Worm (Caenorhabditis elegans) whole organism, midembryonic: ENCODE results near the gene Y45F10B.3.

Experiments
- T22C8.4 ChIP-seq: fragments of 200-800 bp; sonication (Bioruptor generic); IDR thresholded peaks from 2 replicates; pipeline ENCODE4 v1.3.6; 2022; ENCODE audit warnings: missing genetic modification characterization, missing compliant biosample characterization
- cog-1 ChIP-seq: sonication (generic microtip); optimal IDR thresholded peaks from 2 replicates; lab custom pipeline; 2016; ENCODE audit warnings: missing genetic modification characterization, missing compliant biosample characterization
- flt-1 ChIP-seq: fragments of 200-800 bp; sonication (Bioruptor generic); IDR thresholded peaks from 2 replicates; pipeline ENCODE4 v1.3.6; 2022; ENCODE audit warnings: missing genetic modification characterization, missing compliant biosample characterization
- klf-2 ChIP-seq: fragments of 200-800 bp; sonication (Bioruptor generic); conservative IDR thresholded peaks from 2 replicates; pipeline ENCODE4 v1.3.6; 2022; ENCODE audit warnings: missing genetic modification reagents, missing genetic modification characterization, missing compliant biosample characterization
- med-1 ChIP-seq: sonication (generic microtip); optimal IDR thresholded peaks from 2 replicates; lab custom pipeline; 2017; ENCODE audit warnings: missing genetic modification characterization, mild to moderate bottlenecking, missing compliant biosample characterization, antibody characterized with exemption, missing genetic modification reagents; ENCODE audit not compliant: insufficient read depth
- ref-1 ChIP-seq: fragments of 200-800 bp; sonication (Bioruptor generic); conservative IDR thresholded peaks from 2 replicates; pipeline ENCODE4 v1.3.6; 2022; ENCODE audit warnings: missing genetic modification reagents, missing genetic modification characterization, missing compliant biosample characterization
- tab-1 ChIP-seq: fragments of 200-800 bp; sonication (Bioruptor generic); IDR thresholded peaks from 2 replicates; pipeline ENCODE4 v1.3.6; 2022; ENCODE audit warnings: missing genetic modification characterization, missing compliant biosample characterization
- ztf-23 ChIP-seq: fragments of 200-800 bp; sonication (Bioruptor generic); IDR thresholded peaks from 2 replicates; pipeline ENCODE4 v1.3.6; 2022; ENCODE audit warnings: missing genetic modification reagents, missing genetic modification characterization, missing compliant biosample characterization
- ztf-29 ChIP-seq: fragments of 200-800 bp; sonication (Bioruptor generic); IDR thresholded peaks from 2 replicates; pipeline ENCODE4 v1.3.6; 2022; ENCODE audit warnings: missing genetic modification reagents, missing genetic modification characterization, missing compliant biosample characterization

Y45F10B.3 gene

ce11 chrIV:13601973-13602669 lies 8.7 kb downstream of the Y45F10B.3 start, which contains the start of gene Y45F10B.59:
TSS of gene Y45F10B.59 (plus strand) at chrIV:13602619.
- no peak for TF ChIP-seq flt-1 (GFP tag; lab: Robert Waterston, UW)

- TF ChIP-seq med-1 (GFP tag; lab: Kevin White, UChicago): no peak
- TF ChIP-seq cog-1: no peak
- TF ChIP-seq ztf-23 (GFP tag; lab: Robert Waterston, UW): no peak
- no peak for TF ChIP-seq ztf-29
- TF ChIP-seq tab-1 (GFP tag; lab: Robert Waterston, UW): no peak
- TF ChIP-seq flt-1 (GFP tag; lab: Robert Waterston, UW): no peak
- TF ChIP-seq ref-1 (GFP tag; lab: Robert Waterston, UW): no peak
- no peak for TF ChIP-seq T22C8.4 (GFP tag; lab: Robert Waterston, UW)
- no peak for TF ChIP-seq klf-2 (GFP tag; lab: Robert Waterston, UW)
Measured at ce11 chrIV:13609755-13610154, 16.3 kb downstream of the Y45F10B.3 start, which contains the start of gene C08F11.13. TSS of gene C08F11.13 (minus strand) at chrIV:13609892.

- TF ChIP-seq med-1 (GFP tag; lab: Kevin White, UChicago) (no peak), tab-1 (GFP tag; lab: Robert Waterston, UW) (no peak), flt-1 (GFP tag; lab: Robert Waterston, UW) (no peak), ref-1 (GFP tag; lab: Robert Waterston, UW) (no peak), ztf-23 (GFP tag; lab: Robert Waterston, UW) (no peak), klf-2 (GFP tag; lab: Robert Waterston, UW) (no peak), T22C8.4 (GFP tag; lab: Robert Waterston, UW) (no peak), cog-1 (no peak)
Measured at ce11 chrIV:13619203-13619602, 25.8 kb downstream of the Y45F10B.3 start, which contains the start of gene C08F11.3. TSS of gene C08F11.3 (plus strand) at chrIV:13619503.

ce11 chrIV:13623533-13623932 lies 30.1 kb downstream of the Y45F10B.3 start, which contains the start of gene C08F11.1:
TSS of gene C08F11.1 (plus strand) at chrIV:13623833.
- no peak for TF ChIP-seq T22C8.4 (GFP tag; lab: Robert Waterston, UW)
- no peak for TF ChIP-seq ztf-23 (GFP tag; lab: Robert Waterston, UW)
- TF ChIP-seq flt-1 (GFP tag; lab: Robert Waterston, UW): no peak

ce11 chrIV:13626469-13626868 lies 33.0 kb downstream of the Y45F10B.3 start, which contains the start of gene sru-21:
TSS of gene sru-21 (plus strand) at chrIV:13626769.
- TF ChIP-seq ref-1 (GFP tag; lab: Robert Waterston, UW) (no peak), tab-1 (GFP tag; lab: Robert Waterston, UW) (no peak), flt-1 (GFP tag; lab: Robert Waterston, UW) (no peak), klf-2 (GFP tag; lab: Robert Waterston, UW) (no peak), med-1 (GFP tag; lab: Kevin White, UChicago) (no peak), T22C8.4 (GFP tag; lab: Robert Waterston, UW) (no peak), ztf-29 (no peak), ztf-23 (GFP tag; lab: Robert Waterston, UW) (no peak)

ce11 chrIV:13632613-13633012 lies 39.2 kb downstream of the Y45F10B.3 start:
- TF ChIP-seq cog-1 (no peak), ref-1 (GFP tag; lab: Robert Waterston, UW) (no peak), T22C8.4 (GFP tag; lab: Robert Waterston, UW) (no peak), flt-1 (GFP tag; lab: Robert Waterston, UW) (no peak), ztf-29 (no peak), tab-1 (GFP tag; lab: Robert Waterston, UW) (no peak), med-1 (GFP tag; lab: Kevin White, UChicago) (no peak), klf-2 (GFP tag; lab: Robert Waterston, UW) (no peak), ztf-23 (GFP tag; lab: Robert Waterston, UW) (no peak)

ce11 chrIV:13633165-13633564 lies 39.7 kb downstream of the Y45F10B.3 start, which contains the start of gene fbxa-98:
TSS of gene fbxa-98 (plus strand) at chrIV:13633407.
- TF ChIP-seq klf-2 (GFP tag; lab: Robert Waterston, UW): no peak
- TF ChIP-seq ztf-23 (GFP tag; lab: Robert Waterston, UW): no peak
- TF ChIP-seq cog-1: no peak
- TF ChIP-seq T22C8.4 (GFP tag; lab: Robert Waterston, UW): no peak
- no peak for TF ChIP-seq ref-1 (GFP tag; lab: Robert Waterston, UW)
- no peak for TF ChIP-seq med-1 (GFP tag; lab: Kevin White, UChicago)
- no peak for TF ChIP-seq flt-1 (GFP tag; lab: Robert Waterston, UW)
- no peak for TF ChIP-seq tab-1 (GFP tag; lab: Robert Waterston, UW)

ce11 chrIV:13636975-13637374 lies 43.5 kb downstream of the Y45F10B.3 start, which contains the start of gene C08F11.7:
TSS of gene C08F11.7 (plus strand) at chrIV:13637275.
- no peak for TF ChIP-seq ref-1 (GFP tag; lab: Robert Waterston, UW)
- no peak for TF ChIP-seq ztf-23 (GFP tag; lab: Robert Waterston, UW)
- TF ChIP-seq cog-1: no peak
- no peak for TF ChIP-seq flt-1 (GFP tag; lab: Robert Waterston, UW)
- no peak for TF ChIP-seq ztf-29
- TF ChIP-seq med-1 (GFP tag; lab: Kevin White, UChicago): no peak
- no peak for TF ChIP-seq T22C8.4 (GFP tag; lab: Robert Waterston, UW)
- TF ChIP-seq tab-1 (GFP tag; lab: Robert Waterston, UW): no peak
- TF ChIP-seq klf-2 (GFP tag; lab: Robert Waterston, UW): no peak

ce11 chrIV:13639027-13639426 lies 45.6 kb downstream of the Y45F10B.3 start, which contains the start of gene ugt-22:
TSS of gene ugt-22 (plus strand) at chrIV:13639260.
- TF ChIP-seq klf-2 (GFP tag; lab: Robert Waterston, UW) (no peak), tab-1 (GFP tag; lab: Robert Waterston, UW) (no peak), T22C8.4 (GFP tag; lab: Robert Waterston, UW) (no peak), flt-1 (GFP tag; lab: Robert Waterston, UW) (no peak), ref-1 (GFP tag; lab: Robert Waterston, UW) (no peak), ztf-29 (no peak), cog-1 (no peak), ztf-23 (GFP tag; lab: Robert Waterston, UW) (no peak), med-1 (GFP tag; lab: Kevin White, UChicago) (no peak)
